Worm (Caenorhabditis elegans) whole organism, L2 larva: ENCODE data around the gene F37B12.3.

ENCODE experiments used
- F13H6.1 ChIP-seq: sonication (generic microtip); optimal IDR thresholded peaks from 2 replicates; lab custom pipeline; 2016; ENCODE audit warnings: missing genetic modification characterization, missing compliant biosample characterization
- Y55F3AM.14 ChIP-seq: fragments of 200-800 bp; sonication (Bioruptor generic); optimal IDR thresholded peaks from 2 replicates; lab custom pipeline; 2018; ENCODE audit warnings: mild to moderate bottlenecking, missing genetic modification characterization, missing compliant biosample characterization
- alr-1 ChIP-seq: fragments of 150-350 bp; optimal IDR thresholded peaks from 2 replicates; lab custom pipeline; 2014; ENCODE audit warnings: missing biosample characterization, missing genetic modification characterization
- blmp-1 ChIP-seq: sonication (generic microtip); optimal IDR thresholded peaks from 2 replicates; lab custom pipeline; 2017; ENCODE audit warnings: missing genetic modification characterization, mild to moderate bottlenecking, missing compliant biosample characterization, antibody characterized with exemption, moderate library complexity; ENCODE audit not compliant: insufficient read depth
- ceh-16 ChIP-seq: fragments of 150-350 bp; optimal IDR thresholded peaks from 2 replicates; lab custom pipeline; 2014; ENCODE audit warnings: missing biosample characterization, missing genetic modification characterization
- crh-2 ChIP-seq: sonication (generic microtip); optimal IDR thresholded peaks from 2 replicates; lab custom pipeline; 2017; ENCODE audit warnings: missing biosample characterization, missing genetic modification characterization
- dmd-4 ChIP-seq: sonication (generic microtip); optimal IDR thresholded peaks from 2 replicates; lab custom pipeline; 2017; ENCODE audit warnings: missing biosample characterization, missing genetic modification characterization
- egl-27 ChIP-seq: sonication (generic microtip); optimal IDR thresholded peaks from 3 replicates; lab custom pipeline; 2017; ENCODE audit warnings: missing biosample characterization, missing genetic modification reagents, missing genetic modification characterization
- elt-3 ChIP-seq: sonication (generic microtip); optimal IDR thresholded peaks from 2 replicates; lab custom pipeline; 2017; ENCODE audit warnings: missing biosample characterization, missing genetic modification characterization
- fos-1 ChIP-seq: fragments of 150-350 bp; optimal IDR thresholded peaks from 2 replicates; lab custom pipeline; 2014; ENCODE audit warnings: missing biosample characterization, missing genetic modification characterization
- gmeb-1 ChIP-seq: fragments of 150-350 bp; optimal IDR thresholded peaks from 2 replicates; lab custom pipeline; 2014; ENCODE audit warnings: missing biosample characterization, missing genetic modification characterization
- lin-39 ChIP-seq: fragments of 150-350 bp; optimal IDR thresholded peaks from 2 replicates; lab custom pipeline; 2014; ENCODE audit warnings: missing biosample characterization, missing genetic modification reagents, missing genetic modification characterization
- lsy-2 ChIP-seq, 2 experiments: fragments of 150-350 bp in 1 of 2; sonication (generic microtip) in 1 of 2; optimal IDR thresholded peaks; 2 replicates each; lab custom pipeline; 2014 to 2017; ENCODE audit warnings: missing biosample characterization in 2 of 2, missing genetic modification characterization in 2 of 2
- mab-5 ChIP-seq: fragments of 150-350 bp; optimal IDR thresholded peaks from 2 replicates; lab custom pipeline; 2014; ENCODE audit warnings: missing biosample characterization, missing genetic modification characterization
- mbf-1 ChIP-seq: sonication (generic microtip); optimal IDR thresholded peaks from 2 replicates; lab custom pipeline; 2017; ENCODE audit warnings: missing biosample characterization, missing genetic modification characterization
- mdl-1 ChIP-seq, 2 experiments: fragments of 150-350 bp in 1 of 2; sonication (generic microtip) in 1 of 2; optimal IDR thresholded peaks; 2 replicates each; lab custom pipeline; 2017; ENCODE audit warnings: missing biosample characterization in 2 of 2, missing genetic modification characterization in 2 of 2
- nhr-10 ChIP-seq: sonication (generic microtip); optimal IDR thresholded peaks from 2 replicates; lab custom pipeline; 2017; ENCODE audit warnings: missing biosample characterization, missing genetic modification characterization
- nhr-11 ChIP-seq: fragments of 150-350 bp; optimal IDR thresholded peaks from 2 replicates; lab custom pipeline; 2014; ENCODE audit warnings: missing biosample characterization, missing genetic modification characterization
- nhr-129 ChIP-seq: fragments of 150-350 bp; optimal IDR thresholded peaks from 2 replicates; lab custom pipeline; 2014; ENCODE audit warnings: missing biosample characterization, missing genetic modification characterization
- nhr-23 ChIP-seq: fragments of 150-350 bp; optimal IDR thresholded peaks from 2 replicates; lab custom pipeline; 2014; ENCODE audit warnings: missing biosample characterization, missing genetic modification reagents, missing genetic modification characterization
- nhr-237 ChIP-seq: fragments of 150-350 bp; optimal IDR thresholded peaks from 2 replicates; lab custom pipeline; 2014; ENCODE audit warnings: missing biosample characterization, missing genetic modification characterization
- nhr-25 ChIP-seq: fragments of 150-350 bp; sonication (generic microtip); optimal IDR thresholded peaks from 3 replicates; lab custom pipeline; 2014; ENCODE audit warnings: missing biosample characterization, missing genetic modification characterization
- nhr-6 ChIP-seq: fragments of 150-350 bp; optimal IDR thresholded peaks from 2 replicates; lab custom pipeline; 2014; ENCODE audit warnings: missing biosample characterization, missing genetic modification characterization
- nhr-77 ChIP-seq: fragments of 150-350 bp; optimal IDR thresholded peaks from 2 replicates; lab custom pipeline; 2014; ENCODE audit warnings: missing biosample characterization, missing genetic modification characterization
- peb-1 ChIP-seq: fragments of 150-350 bp; optimal IDR thresholded peaks from 2 replicates; lab custom pipeline; 2014; ENCODE audit warnings: missing biosample characterization, missing genetic modification characterization
- sem-4 ChIP-seq: fragments of 150-350 bp; optimal IDR thresholded peaks from 2 replicates; lab custom pipeline; 2014; ENCODE audit warnings: missing biosample characterization, missing genetic modification reagents, missing genetic modification characterization
- sma-3 ChIP-seq: sonication (generic microtip); optimal IDR thresholded peaks from 2 replicates; lab custom pipeline; 2016; ENCODE audit warnings: missing genetic modification reagents, missing genetic modification characterization, missing compliant biosample characterization
- sma-9 ChIP-seq, 2 experiments: fragments of 150-350 bp in 1 of 2; sonication (generic microtip) in 1 of 2; optimal IDR thresholded peaks; 2 replicates each; lab custom pipeline; 2014 to 2016; ENCODE audit warnings: missing genetic modification characterization in 2 of 2, mild to moderate bottlenecking in 1 of 2, missing biosample characterization in 1 of 2, missing compliant biosample characterization in 1 of 2, missing genetic modification reagents in 1 of 2, moderate library complexity in 1 of 2
- unc-39 ChIP-seq: fragments of 150-350 bp; optimal IDR thresholded peaks from 2 replicates; lab custom pipeline; 2014; ENCODE audit warnings: missing biosample characterization, missing genetic modification characterization
- unc-62 ChIP-seq: fragments of 150-350 bp; optimal IDR thresholded peaks from 2 replicates; lab custom pipeline; 2014; ENCODE audit warnings: missing biosample characterization, missing genetic modification reagents, missing genetic modification characterization
- ztf-4 ChIP-seq: fragments of 150-350 bp; optimal IDR thresholded peaks from 2 replicates; lab custom pipeline; 2014; ENCODE audit warnings: missing biosample characterization, missing genetic modification characterization

The F37B12.3 gene

ce11 chrII:9021625-9022024 lies 19.6 kb downstream of the F37B12.3 start:
- TF ChIP-seq peb-1 (tag; lab: Kevin White, UChicago) (no peak), mdl-1 (tag; optimal IDR thresholded peaks at IDR 0.05; lab: Kevin White, UChicago) (no peak), sma-9 (GFP tag; optimal IDR thresholded peaks at IDR 0.05; lab: Kevin White, UChicago) (no peak), sma-9 (tag; optimal IDR thresholded peaks at IDR 0.05; lab: Kevin White, UChicago) (no peak), sma-3 (GFP tag; lab: Kevin White, UChicago) (no peak), nhr-25 (no peak), Y55F3AM.14 (no peak), crh-2 (tag; lab: Kevin White, UChicago) (no peak), unc-62 (GFP tag; lab: Kevin White, UChicago) (no peak), ztf-4 (tag; lab: Kevin White, UChicago) (no peak), nhr-23 (no peak), nhr-77 (no peak), dmd-4 (tag; lab: Kevin White, UChicago) (no peak), egl-27 (tag; lab: Kevin White, UChicago) (no peak), nhr-6 (tag; lab: Kevin White, UChicago) (no peak), nhr-237 (no peak), nhr-10 (tag; lab: Kevin White, UChicago) (no peak), elt-3 (no peak), unc-39 (tag; lab: Kevin White, UChicago) (no peak), mbf-1 (tag; lab: Kevin White, UChicago) (no peak), fos-1 (tag; lab: Kevin White, UChicago) (no peak)

- TF ChIP-seq fos-1 (tag; lab: Kevin White, UChicago), result no peak
- no peak for TF ChIP-seq lin-39
- no peak for TF ChIP-seq F13H6.1 (tag; lab: Kevin White, UChicago)
- peak; percentile 72 for TF ChIP-seq blmp-1 (tag; lab: Kevin White, UChicago)
- TF ChIP-seq nhr-77, result no peak
- no peak for TF ChIP-seq nhr-11
Observed at ce11 chrII:9019704-9020103, 21.5 kb downstream of the F37B12.3 start, which contains the start of gene dep-1. dep-1 (minus strand) TSS chrII:9019798.

- no peak for TF ChIP-seq sem-4
- no peak for TF ChIP-seq dmd-4 (tag; lab: Kevin White, UChicago)
- no peak for TF ChIP-seq mab-5 (tag; lab: Kevin White, UChicago)
- no peak for TF ChIP-seq nhr-129 (tag; lab: Kevin White, UChicago)
- no peak for TF ChIP-seq Y55F3AM.14
- TF ChIP-seq blmp-1 (tag; lab: Kevin White, UChicago), result no peak
- TF ChIP-seq lsy-2 (tag; optimal IDR thresholded peaks at IDR 0.05; lab: Kevin White, UChicago), result no peak
- TF ChIP-seq nhr-6 (tag; lab: Kevin White, UChicago), result no peak
- TF ChIP-seq nhr-11, result no peak
- TF ChIP-seq gmeb-1 (tag; lab: Kevin White, UChicago), result no peak
- TF ChIP-seq nhr-77, result no peak
- no peak for TF ChIP-seq peb-1 (tag; lab: Kevin White, UChicago)
- no peak for TF ChIP-seq fos-1 (tag; lab: Kevin White, UChicago)
Observed at ce11 chrII:9017628-9018027, 23.6 kb downstream of the F37B12.3 start.

- TF ChIP-seq fos-1 (tag; lab: Kevin White, UChicago), result peak; percentile 15
- peak; percentile 4 for TF ChIP-seq F13H6.1 (tag; lab: Kevin White, UChicago)
- TF ChIP-seq dmd-4 (tag; lab: Kevin White, UChicago), result no peak
- TF ChIP-seq sma-3 (GFP tag; lab: Kevin White, UChicago), result no peak
- no peak for TF ChIP-seq alr-1 (tag; lab: Kevin White, UChicago)
- peak; percentile 46 for TF ChIP-seq sma-9 (GFP tag; optimal IDR thresholded peaks at IDR 0.05; lab: Kevin White, UChicago)
- no peak for TF ChIP-seq sma-9 (tag; optimal IDR thresholded peaks at IDR 0.05; lab: Kevin White, UChicago)
- TF ChIP-seq nhr-237, result no peak
- no peak for TF ChIP-seq ceh-16
- TF ChIP-seq, all 48 proteins: peak for 3
Observed at ce11 chrII:9014877-9015505, 26.2 kb downstream of the F37B12.3 start.

ce11 chrII:9014188-9014587 lies 27.0 kb downstream of the F37B12.3 start:
- TF ChIP-seq ceh-16 (no peak), dmd-4 (tag; lab: Kevin White, UChicago) (no peak), fos-1 (tag; lab: Kevin White, UChicago) (peak; percentile 74)
